Fruit fly (Drosophila melanogaster) whole organism, larva: Measurements from ENCODE around the gene CG31287.
A peak's percentile ranks its signal among the peaks of the same experiment; 100 is the strongest.

Experiments
- noc ChIP-seq: fragments of 200-800 bp; sonication (Bioruptor generic); optimal IDR thresholded peaks from 3 replicates; lab custom pipeline; 2019; ENCODE audit warnings: missing biosample characterization, mild to moderate bottlenecking, missing genetic modification characterization, moderate library complexity

CG31287 gene

dm6 chr3R:16227074-16227473 is 23.9 kb downstream of the CG31287 start:
- no peak for TF ChIP-seq noc (tag; lab: Kevin White, UChicago)

DNA sequence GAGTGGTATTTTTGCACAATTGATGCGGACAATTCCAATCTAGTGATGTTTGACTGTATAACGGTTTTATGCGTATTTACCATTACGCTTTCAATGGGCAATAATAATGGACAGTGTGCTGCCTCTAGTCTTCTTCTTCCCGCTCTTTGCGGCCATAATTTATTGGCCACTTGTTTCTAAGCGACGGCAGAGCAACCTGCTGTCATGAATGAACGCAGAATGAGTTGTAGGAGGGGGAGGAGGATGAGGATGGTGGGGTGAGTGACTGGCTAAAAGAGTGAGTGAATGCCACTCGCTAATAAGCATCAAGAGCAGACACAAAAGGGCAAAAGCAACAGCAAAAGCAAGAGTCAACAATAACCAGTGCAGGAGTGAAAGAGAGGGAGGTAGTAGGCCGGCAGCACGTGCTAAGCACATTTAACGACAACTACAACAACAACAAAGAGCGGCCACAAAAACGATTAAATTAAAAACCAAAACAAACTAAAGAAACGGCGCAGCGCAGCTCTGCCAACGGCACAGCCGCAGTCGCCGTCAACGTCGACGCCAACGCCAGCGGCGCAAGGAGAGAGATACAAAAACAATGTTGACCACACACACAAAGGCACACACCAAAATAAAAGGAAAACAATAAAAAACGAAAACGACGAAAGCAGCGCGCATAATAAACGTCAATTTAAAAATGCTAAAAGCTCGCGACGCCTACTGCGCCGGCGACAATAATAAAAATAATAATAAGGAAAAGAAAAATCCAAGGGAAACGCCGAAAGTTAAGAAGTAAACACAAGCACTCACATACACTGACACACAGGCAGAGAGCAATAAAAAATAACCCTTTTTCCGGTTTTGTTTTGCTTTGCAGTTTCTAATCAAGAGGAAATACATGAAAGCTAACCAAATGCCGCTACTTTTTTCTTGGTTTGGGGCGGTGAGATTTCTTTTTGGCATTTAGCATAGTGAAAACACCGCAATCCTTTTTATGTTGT is 25.8 kb downstream of the CG31287 start:
- no peak for TF ChIP-seq noc (tag; lab: Kevin White, UChicago)

DNA sequence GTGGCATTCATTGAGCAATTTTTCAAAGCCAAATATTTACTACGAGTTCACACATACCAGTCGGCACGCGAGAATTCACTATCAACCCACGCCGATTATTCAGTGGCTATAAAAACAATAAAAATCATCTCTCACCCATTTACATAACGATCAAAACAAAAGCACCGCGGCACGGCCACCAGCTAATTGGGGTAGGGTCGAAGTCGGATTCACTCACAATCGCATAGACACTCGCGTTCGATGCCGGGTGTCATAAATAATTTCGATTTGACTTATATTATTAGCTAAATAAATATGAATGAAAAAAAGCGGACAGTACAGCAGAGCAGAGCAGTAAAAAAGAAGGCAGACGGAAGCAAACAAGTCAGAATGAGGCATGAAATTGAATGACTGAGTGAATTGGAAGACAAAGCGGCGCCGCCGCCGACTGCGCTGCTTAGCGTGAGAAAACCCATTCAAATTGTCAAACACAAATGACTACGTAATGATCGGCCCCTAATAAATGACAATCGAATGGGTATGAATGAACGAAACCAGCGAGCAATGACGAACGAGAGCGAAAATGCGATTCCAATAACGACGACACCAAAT is 27.0 kb downstream of the CG31287 start:
- TF ChIP-seq noc (tag; lab: Kevin White, UChicago) = peak; percentile 75

DNA sequence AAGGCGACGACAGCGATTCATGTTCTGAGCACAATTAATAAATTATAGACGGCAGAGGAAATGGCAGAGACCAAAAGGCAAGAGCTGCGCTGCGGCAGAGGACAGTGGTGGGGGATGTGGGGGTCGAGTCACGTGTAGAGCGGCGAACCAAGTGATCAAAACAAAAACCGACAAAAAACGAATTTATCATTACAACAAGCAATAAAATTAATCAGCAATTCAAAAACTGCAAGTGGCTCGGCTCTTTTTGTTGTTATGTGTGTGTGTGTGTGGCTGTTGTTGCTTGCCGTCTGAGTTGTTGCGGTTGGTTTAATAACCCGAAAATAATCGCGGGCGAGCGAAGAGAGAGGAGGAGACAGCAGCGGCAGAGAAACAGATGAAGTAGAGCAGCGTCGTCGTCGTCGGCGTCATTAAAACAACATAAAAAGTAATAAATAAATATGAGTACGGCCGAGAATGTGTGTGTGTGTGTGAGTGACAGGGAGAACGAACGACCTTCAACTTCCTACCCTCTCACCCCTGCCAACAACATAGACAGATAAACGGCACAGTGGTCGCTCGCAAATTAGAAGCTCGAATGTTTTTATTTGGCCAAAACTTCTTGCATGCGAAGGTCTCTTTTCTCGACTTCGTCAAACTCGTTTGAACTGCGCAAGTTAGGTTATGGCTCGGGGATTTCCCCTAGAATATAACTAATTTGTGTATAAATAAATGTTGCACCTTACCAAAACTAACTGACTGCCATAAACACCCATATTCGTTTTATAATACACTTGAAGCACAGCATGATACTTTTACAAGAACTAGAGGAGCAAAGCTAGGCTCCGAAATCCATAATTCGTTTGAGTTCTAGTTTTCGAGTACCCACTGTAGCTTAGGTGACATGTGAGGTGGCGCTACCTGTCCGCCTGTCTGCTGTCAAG is 28.5 kb downstream of the CG31287 start:
- peak; percentile 76 for TF ChIP-seq noc (tag; lab: Kevin White, UChicago)

dm6 chr3R:16232569-16232968 is 29.4 kb downstream of the CG31287 start:
- no peak for TF ChIP-seq noc (tag; lab: Kevin White, UChicago)

- no peak for TF ChIP-seq noc (tag; lab: Kevin White, UChicago)
These were observed 31.1 kb downstream of the CG31287 start for dm6 chr3R:16234298-16234697.

dm6 chr3R:16234745-16235149 is 31.6 kb downstream of the CG31287 start:
- TF ChIP-seq noc (tag; lab: Kevin White, UChicago) = peak; percentile 26

- TF ChIP-seq noc (tag; lab: Kevin White, UChicago) = peak; percentile 48
These were observed 32.2 kb downstream of the CG31287 start for dm6 chr3R:16235215-16235937.

- TF ChIP-seq noc (tag; lab: Kevin White, UChicago) = peak; percentile 97
These were observed 33.0 kb downstream of the CG31287 start for dm6 chr3R:16235941-16236712.

DNA sequence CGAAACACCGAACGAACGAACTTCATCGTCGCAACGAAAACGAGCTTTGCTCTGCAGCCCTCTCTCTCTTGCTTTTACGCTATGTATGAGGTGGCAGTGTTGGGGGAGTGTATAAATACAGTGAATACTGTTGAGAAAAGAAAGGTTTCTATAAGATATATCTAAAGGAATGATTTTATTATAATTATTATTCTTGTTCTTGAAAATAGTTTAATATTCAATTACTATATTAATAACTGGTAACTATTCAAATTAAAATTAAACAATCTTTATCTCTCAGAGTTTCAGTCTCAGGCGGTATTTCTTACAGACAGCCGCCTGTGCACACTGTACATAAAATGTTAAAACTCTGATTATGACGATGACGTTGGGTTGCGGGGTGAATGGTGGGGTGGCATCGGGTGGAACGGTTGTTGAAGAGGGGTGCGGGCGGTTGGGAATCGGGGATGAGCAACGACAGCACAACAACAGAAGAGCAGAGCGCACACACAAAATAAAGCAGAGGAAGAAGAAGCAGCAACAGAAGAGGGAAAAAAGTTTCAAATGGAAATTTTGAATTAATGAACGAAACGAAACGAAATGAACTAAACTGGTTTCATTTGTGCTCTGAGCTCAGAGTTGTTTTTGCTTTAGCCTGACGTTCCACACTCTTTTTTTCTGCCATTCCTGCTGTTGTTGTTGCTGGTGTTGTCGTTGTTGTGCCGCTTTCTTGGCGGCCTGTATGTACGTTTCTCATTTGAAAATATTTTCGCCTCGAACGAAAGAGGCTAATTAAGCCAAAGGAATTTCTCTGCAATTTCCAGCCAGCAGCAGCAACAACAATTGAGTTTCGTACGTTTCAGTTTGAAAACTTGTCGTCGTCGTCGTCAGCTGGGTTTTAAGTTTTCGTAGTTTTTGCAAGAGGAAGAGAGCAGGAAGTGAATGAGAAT is 33.8 kb downstream of the CG31287 start:
- TF ChIP-seq noc (tag; lab: Kevin White, UChicago) = peak; percentile 98

- no peak for TF ChIP-seq noc (tag; lab: Kevin White, UChicago)
These were observed 35.0 kb downstream of the CG31287 start for dm6 chr3R:16238016-16238710.

dm6 chr3R:16239304-16239703 is 36.1 kb downstream of the CG31287 start:
- TF ChIP-seq noc (tag; lab: Kevin White, UChicago) = no peak
